Worm (Caenorhabditis elegans) whole organism, mixed stage, embryonic: ENCODE measurements around the gene wdr-5.3.

Source experiments
- bed-3 ChIP-seq: fragments of 200-800 bp; sonication (Bioruptor generic); optimal IDR thresholded peaks from 3 replicates; lab custom pipeline; 2018; ENCODE audit warnings: mild to moderate bottlenecking, missing genetic modification characterization, moderate library complexity, missing compliant biosample characterization
- ceh-43 ChIP-seq: fragments of 200-800 bp; sonication (Bioruptor generic); optimal IDR thresholded peaks from 2 replicates; lab custom pipeline; 2018; ENCODE audit warnings: mild to moderate bottlenecking, missing genetic modification characterization, moderate library complexity, missing compliant biosample characterization
- drap-1 ChIP-seq: fragments of 200-800 bp; sonication (Bioruptor generic); optimal IDR thresholded peaks from 3 replicates; lab custom pipeline; 2018; ENCODE audit warnings: mild to moderate bottlenecking, missing genetic modification characterization, missing compliant biosample characterization
- elt-3 ChIP-seq: fragments of 150-350 bp; optimal IDR thresholded peaks from 2 replicates; lab custom pipeline; 2014; ENCODE audit warnings: missing biosample characterization, missing genetic modification characterization
- mep-1 ChIP-seq: fragments of 150-350 bp; optimal IDR thresholded peaks from 2 replicates; lab custom pipeline; 2017; ENCODE audit warnings: missing biosample characterization, missing genetic modification reagents, missing genetic modification characterization, inconsistent platforms
- nhr-12 ChIP-seq: fragments of 150-350 bp; optimal IDR thresholded peaks from 2 replicates; lab custom pipeline; 2014; ENCODE audit warnings: missing biosample characterization, missing genetic modification characterization
- nhr-2 ChIP-seq: fragments of 150-350 bp; optimal IDR thresholded peaks from 2 replicates; lab custom pipeline; 2014; ENCODE audit warnings: missing biosample characterization, missing genetic modification characterization
- nhr-237 ChIP-seq: fragments of 150-350 bp; optimal IDR thresholded peaks from 2 replicates; lab custom pipeline; 2014; ENCODE audit warnings: missing biosample characterization, missing genetic modification characterization
- pha-4 ChIP-seq: fragments of 150-350 bp; optimal IDR thresholded peaks from 2 replicates; lab custom pipeline; 2018; ENCODE audit warnings: missing biosample characterization, missing genetic modification reagents, missing genetic modification characterization
- tbx-8 ChIP-seq: fragments of 200-800 bp; sonication (Bioruptor generic); optimal IDR thresholded peaks from 2 replicates; lab custom pipeline; 2018; ENCODE audit warnings: mild to moderate bottlenecking, missing genetic modification characterization, moderate library complexity, missing compliant biosample characterization
- unc-39 ChIP-seq: fragments of 150-350 bp; optimal IDR thresholded peaks from 2 replicates; lab custom pipeline; 2014; ENCODE audit warnings: missing biosample characterization, missing genetic modification characterization
- unc-62 ChIP-seq: fragments of 150-350 bp; optimal IDR thresholded peaks from 2 replicates; lab custom pipeline; 2014; ENCODE audit warnings: missing biosample characterization, missing genetic modification reagents, missing genetic modification characterization
- ztf-11 ChIP-seq: fragments of 150-350 bp; optimal IDR thresholded peaks from 2 replicates; lab custom pipeline; 2014; ENCODE audit warnings: missing biosample characterization, missing genetic modification characterization

- TF ChIP-seq pha-4 (tag; lab: Kevin White, UChicago) (no peak), elt-3 (tag; lab: Kevin White, UChicago) (no peak), drap-1 (GFP tag; lab: Kevin White, UChicago) (no peak), ztf-11 (tag; lab: Kevin White, UChicago) (no peak), nhr-237 (tag; lab: Kevin White, UChicago) (no peak), nhr-2 (tag; lab: Kevin White, UChicago) (no peak), unc-39 (tag; lab: Kevin White, UChicago) (no peak), unc-62 (GFP tag; lab: Kevin White, UChicago) (no peak), ceh-43 (GFP tag; lab: Kevin White, UChicago) (no peak), nhr-12 (tag; lab: Kevin White, UChicago) (no peak), bed-3 (no peak), mep-1 (no peak), tbx-8 (no peak)
These were observed 13.7 kb downstream of the wdr-5.3 start, which contains the start of gene F28H7.3 for ce11 chrV:10750630-10751029.
